Worm (Caenorhabditis elegans) whole organism, L2 larva: ENCODE results near the gene F09B9.5.

Experiments used
- R02D3.7 ChIP-seq: fragments of 150-350 bp; optimal IDR thresholded peaks from 2 replicates; lab custom pipeline; 2014; ENCODE audit warnings: missing biosample characterization, missing genetic modification characterization
- aly-2 ChIP-seq: fragments of 150-350 bp; optimal IDR thresholded peaks from 2 replicates; lab custom pipeline; 2014; ENCODE audit warnings: missing biosample characterization, missing genetic modification characterization
- ama-1 ChIP-seq: fragments of 150-350 bp; optimal IDR thresholded peaks from 2 replicates; lab custom pipeline; 2018; ENCODE audit warnings: inconsistent platforms
- egl-27 ChIP-seq: sonication (generic microtip); optimal IDR thresholded peaks from 3 replicates; lab custom pipeline; 2017; ENCODE audit warnings: missing biosample characterization, missing genetic modification reagents, missing genetic modification characterization
- lin-11 ChIP-seq: fragments of 150-350 bp; sonication (generic microtip); optimal IDR thresholded peaks from 2 replicates; lab custom pipeline; 2014; ENCODE audit warnings: missing biosample characterization, missing genetic modification characterization, inconsistent platforms, mixed read lengths
- lsy-2 ChIP-seq, 2 experiments: fragments of 150-350 bp in 1 of 2; sonication (generic microtip) in 1 of 2; optimal IDR thresholded peaks; 2 replicates each; lab custom pipeline; 2014 to 2017; ENCODE audit warnings: missing biosample characterization in 2 of 2, missing genetic modification characterization in 2 of 2
- unc-62 ChIP-seq: fragments of 150-350 bp; optimal IDR thresholded peaks from 2 replicates; lab custom pipeline; 2014; ENCODE audit warnings: missing biosample characterization, missing genetic modification reagents, missing genetic modification characterization
- ztf-4 ChIP-seq: fragments of 150-350 bp; optimal IDR thresholded peaks from 2 replicates; lab custom pipeline; 2014; ENCODE audit warnings: missing biosample characterization, missing genetic modification characterization

DNA sequence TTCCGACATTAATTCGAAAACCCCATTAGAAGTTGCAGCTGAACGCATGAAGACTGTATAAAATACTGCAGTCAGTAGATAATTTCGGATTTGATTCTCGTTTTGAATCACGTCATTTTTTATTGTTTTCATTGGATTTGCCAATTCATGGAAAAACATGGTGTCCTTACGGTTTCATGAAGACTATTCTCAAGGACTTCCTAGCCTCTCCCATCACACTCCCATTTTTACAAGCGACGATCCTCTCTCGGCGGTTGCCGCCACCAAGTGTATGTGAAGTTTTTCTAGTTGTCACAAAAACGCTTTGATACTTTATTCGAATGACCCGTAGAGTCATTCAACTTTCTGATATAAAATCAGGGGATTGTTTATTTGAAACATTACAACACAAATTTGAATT, 35.2 kb downstream of the F09B9.5 start:
- TF ChIP-seq aly-2 (no peak), lsy-2 (tag; optimal IDR thresholded peaks at IDR 0.05; lab: Kevin White, UChicago) (no peak), lin-11 (tag; lab: Kevin White, UChicago) (no peak), egl-27 (tag; lab: Kevin White, UChicago) (no peak), ama-1 (lab: Kevin White, UChicago) (no peak), ztf-4 (tag; lab: Kevin White, UChicago) (no peak), unc-62 (GFP tag; lab: Kevin White, UChicago) (no peak), R02D3.7 (tag; lab: Kevin White, UChicago) (no peak)
